Fruit fly (Drosophila melanogaster) whole organism, embryonic: ENCODE results near the gene ppk24.
A peak's percentile ranks its signal among the peaks of the same experiment; 100 is the strongest.

Source experiments
- C15 ChIP-seq: fragments of 200-800 bp; sonication (Bioruptor generic); IDR thresholded peaks from 3 replicates; pipeline ENCODE4 v1.3.6; 2022; ENCODE audit warnings: missing biosample characterization, missing genetic modification characterization
- CG10462 ChIP-seq: fragments of 200-800 bp; sonication (Bioruptor generic); optimal IDR thresholded peaks from 2 replicates; lab custom pipeline; 2016; ENCODE audit warnings: missing biosample characterization, missing genetic modification characterization
- CG10979 ChIP-seq: fragments of 200-800 bp; sonication (Bioruptor generic); optimal IDR thresholded peaks from 2 replicates; lab custom pipeline; 2018; ENCODE audit warnings: missing biosample characterization, mild to moderate bottlenecking, missing genetic modification characterization, moderate library complexity
- CG11456 ChIP-seq: fragments of 200-800 bp; sonication (Bioruptor generic); IDR thresholded peaks from 3 replicates; pipeline ENCODE4 v1.3.6; 2022; ENCODE audit warnings: missing biosample characterization, missing genetic modification characterization
- CG12071 ChIP-seq: fragments of 200-800 bp; sonication (Bioruptor generic); optimal IDR thresholded peaks from 3 replicates; lab custom pipeline; 2018; ENCODE audit warnings: missing biosample characterization, mild to moderate bottlenecking, missing genetic modification characterization
- CG12659 ChIP-seq: fragments of 200-800 bp; sonication (Bioruptor generic); optimal IDR thresholded peaks from 3 replicates; lab custom pipeline; 2017; ENCODE audit warnings: mild to moderate bottlenecking, missing biosample characterization, missing genetic modification reagents, missing genetic modification characterization
- CG1529 ChIP-seq: fragments of 200-800 bp; sonication (Bioruptor generic); optimal IDR thresholded peaks from 3 replicates; lab custom pipeline; 2018; ENCODE audit warnings: missing biosample characterization, missing genetic modification characterization
- CG15514 ChIP-seq: fragments of 200-800 bp; sonication (Bioruptor generic); optimal IDR thresholded peaks from 3 replicates; lab custom pipeline; 2017; ENCODE audit warnings: missing biosample characterization, missing genetic modification characterization, mild to moderate bottlenecking, moderate library complexity, missing genetic modification reagents
- CG17912 ChIP-seq: fragments of 200-800 bp; sonication (Bioruptor generic); optimal IDR thresholded peaks from 2 replicates; lab custom pipeline; 2018; ENCODE audit warnings: missing biosample characterization, mild to moderate bottlenecking, missing genetic modification characterization
- CG30403 ChIP-seq: fragments of 200-800 bp; sonication (Bioruptor generic); optimal IDR thresholded peaks from 3 replicates; lab custom pipeline; 2016; ENCODE audit warnings: missing biosample characterization, missing genetic modification characterization
- CG33213 ChIP-seq: fragments of 200-800 bp; sonication (Bioruptor generic); optimal IDR thresholded peaks from 3 replicates; lab custom pipeline; 2016; ENCODE audit warnings: missing biosample characterization, missing genetic modification characterization
- CG4404 ChIP-seq: fragments of 200-800 bp; sonication (Bioruptor generic); IDR thresholded peaks from 2 replicates; pipeline ENCODE4 v1.3.6; 2022; ENCODE audit warnings: missing biosample characterization, missing genetic modification characterization
- CG7556 ChIP-seq: fragments of 200-800 bp; sonication (Bioruptor generic); optimal IDR thresholded peaks from 2 replicates; lab custom pipeline; 2017; ENCODE audit warnings: missing biosample characterization, mild to moderate bottlenecking, missing genetic modification characterization
- CG7745 ChIP-seq: fragments of 200-800 bp; sonication (Bioruptor generic); optimal IDR thresholded peaks from 2 replicates; lab custom pipeline; 2018; ENCODE audit warnings: missing biosample characterization, mild to moderate bottlenecking, missing genetic modification characterization, moderate library complexity
- CG8089 ChIP-seq: fragments of 200-800 bp; sonication (Bioruptor generic); optimal IDR thresholded peaks from 3 replicates; lab custom pipeline; 2016; ENCODE audit warnings: missing biosample characterization, missing genetic modification characterization
- CG8290 ChIP-seq, 3 experiments: fragments of 200-800 bp; sonication (Bioruptor generic); optimal IDR thresholded peaks; 2 replicates each; lab custom pipeline; 2016 to 2019; ENCODE audit warnings: missing biosample characterization in 3 of 3, missing genetic modification characterization in 3 of 3, mild to moderate bottlenecking in 2 of 3, moderate library complexity in 1 of 3
- CG9437 ChIP-seq: fragments of 200-800 bp; sonication (Bioruptor generic); optimal IDR thresholded peaks from 2 replicates; lab custom pipeline; 2018; ENCODE audit warnings: missing biosample characterization, mild to moderate bottlenecking, missing genetic modification characterization
- CkIIα-i1 ChIP-seq: fragments of 200-800 bp; sonication (Bioruptor generic); IDR thresholded peaks from 2 replicates; pipeline ENCODE4 v1.3.6; 2022; ENCODE audit warnings: missing biosample characterization, missing genetic modification characterization
- D ChIP-seq, 2 experiments: fragments of 200-800 bp in 1 of 2; fragments of >200 bp in 1 of 2; sonication (Bioruptor generic) in 1 of 2; optimal IDR thresholded peaks; 2 replicates in 1 of 2; 3 replicates in 1 of 2; lab custom pipeline; 2017; ENCODE audit warnings: mild to moderate bottlenecking in 1 of 2, missing biosample characterization in 1 of 2, missing genetic modification characterization in 1 of 2, missing genetic modification reagents in 1 of 2
- Lpt ChIP-seq: fragments of >200 bp; optimal IDR thresholded peaks from 2 replicates; lab custom pipeline; 2018; ENCODE audit warnings: missing biosample characterization, missing genetic modification characterization
- MESR4 ChIP-seq: fragments of 200-800 bp; sonication (Bioruptor generic); optimal IDR thresholded peaks from 2 replicates; lab custom pipeline; 2018; ENCODE audit warnings: missing biosample characterization, mild to moderate bottlenecking, missing genetic modification characterization, moderate library complexity
- NK7.1 ChIP-seq: fragments of 200-800 bp; sonication (Bioruptor generic); optimal IDR thresholded peaks from 3 replicates; lab custom pipeline; 2016; ENCODE audit warnings: missing biosample characterization, missing genetic modification characterization
- Rfx ChIP-seq: fragments of 200-800 bp; sonication (Bioruptor generic); IDR thresholded peaks from 2 replicates; pipeline ENCODE4 v1.3.6; 2022; ENCODE audit warnings: missing biosample characterization, missing genetic modification characterization
- Side ChIP-seq: fragments of 200-800 bp; sonication (Bioruptor generic); optimal IDR thresholded peaks from 2 replicates; lab custom pipeline; 2016; ENCODE audit warnings: missing biosample characterization, missing genetic modification characterization
- Xbp1 ChIP-seq: fragments of 200-800 bp; sonication (Bioruptor generic); optimal IDR thresholded peaks from 3 replicates; lab custom pipeline; 2016; ENCODE audit warnings: missing biosample characterization, mild to moderate bottlenecking, missing genetic modification characterization
- Xrp1 ChIP-seq: fragments of 200-800 bp; sonication (Bioruptor generic); IDR thresholded peaks from 2 replicates; pipeline ENCODE4 v1.3.6; 2022; ENCODE audit warnings: missing biosample characterization, missing genetic modification characterization
- az2 ChIP-seq: fragments of 200-800 bp; sonication (Bioruptor generic); optimal IDR thresholded peaks from 3 replicates; lab custom pipeline; 2016; ENCODE audit warnings: missing biosample characterization, missing genetic modification characterization
- bigmax ChIP-seq: fragments of 200-800 bp; sonication (Bioruptor generic); optimal IDR thresholded peaks from 2 replicates; lab custom pipeline; 2018; ENCODE audit warnings: missing biosample characterization, mild to moderate bottlenecking, missing genetic modification characterization
- chif ChIP-seq, 2 experiments: fragments of 200-800 bp; sonication (Bioruptor generic); optimal IDR thresholded peaks; 3 replicates each; lab custom pipeline; 2016; ENCODE audit warnings: missing biosample characterization in 2 of 2, missing genetic modification characterization in 2 of 2
- corto ChIP-seq: fragments of 200-800 bp; sonication (Bioruptor generic); optimal IDR thresholded peaks from 2 replicates; lab custom pipeline; 2016; ENCODE audit warnings: missing biosample characterization, mild to moderate bottlenecking, missing genetic modification characterization, moderate library complexity
- dati ChIP-seq: fragments of 200-800 bp; sonication (Bioruptor generic); IDR thresholded peaks from 2 replicates; pipeline ENCODE4 v1.3.6; 2022; ENCODE audit warnings: missing biosample characterization, missing genetic modification characterization
- dpn ChIP-seq, 2 experiments: fragments of 200-800 bp; sonication (Bioruptor generic); optimal IDR thresholded peaks; 3 replicates each; lab custom pipeline; 2016; ENCODE audit warnings: missing biosample characterization in 2 of 2, missing genetic modification characterization in 2 of 2
- ems ChIP-seq: fragments of 200-800 bp; sonication (Bioruptor generic); optimal IDR thresholded peaks from 3 replicates; lab custom pipeline; 2016; ENCODE audit warnings: missing biosample characterization, missing genetic modification characterization
- ewg ChIP-seq: fragments of 200-800 bp; sonication (Bioruptor generic); optimal IDR thresholded peaks from 3 replicates; lab custom pipeline; 2017; ENCODE audit warnings: mild to moderate bottlenecking, missing biosample characterization, missing genetic modification reagents, missing genetic modification characterization
- fru ChIP-seq: fragments of >200 bp; optimal IDR thresholded peaks from 2 replicates; lab custom pipeline; 2017
- gcm ChIP-seq: fragments of 200-800 bp; sonication (Bioruptor generic); optimal IDR thresholded peaks from 2 replicates; lab custom pipeline; 2019; ENCODE audit warnings: missing biosample characterization, mild to moderate bottlenecking, missing genetic modification characterization, moderate library complexity
- hbn ChIP-seq: fragments of 200-800 bp; sonication (Bioruptor generic); IDR thresholded peaks from 2 replicates; pipeline ENCODE4 v1.3.6; 2022; ENCODE audit warnings: missing biosample characterization, missing genetic modification characterization; ENCODE audit not compliant: partially characterized antibody
- lbe ChIP-seq: fragments of 200-800 bp; sonication (Bioruptor generic); optimal IDR thresholded peaks from 2 replicates; lab custom pipeline; 2016; ENCODE audit warnings: missing biosample characterization, mild to moderate bottlenecking, missing genetic modification characterization
- mld ChIP-seq: fragments of 200-800 bp; sonication (Bioruptor generic); IDR thresholded peaks from 3 replicates; pipeline ENCODE4 v1.3.6; 2022; ENCODE audit warnings: missing biosample characterization, missing genetic modification characterization; ENCODE audit not compliant: partially characterized antibody
- nerfin-1 ChIP-seq: fragments of 200-800 bp; sonication (Bioruptor generic); optimal IDR thresholded peaks from 3 replicates; lab custom pipeline; 2019; ENCODE audit warnings: missing biosample characterization, mild to moderate bottlenecking, missing genetic modification characterization, moderate library complexity
- otp ChIP-seq: fragments of 200-800 bp; sonication (Bioruptor generic); IDR thresholded peaks from 3 replicates; pipeline ENCODE4, ENCODE4 v1.3.6; 2022; ENCODE audit warnings: missing biosample characterization, missing genetic modification characterization
- peb ChIP-seq: fragments of 200-800 bp; sonication (Bioruptor generic); IDR thresholded peaks from 2 replicates; pipeline ENCODE4 v1.3.6; 2022; ENCODE audit warnings: missing biosample characterization, missing genetic modification characterization
- pfk ChIP-seq: fragments of 200-800 bp; sonication (Bioruptor generic); optimal IDR thresholded peaks from 2 replicates; lab custom pipeline; 2018; ENCODE audit warnings: missing biosample characterization, mild to moderate bottlenecking, missing genetic modification characterization, moderate library complexity
- prd ChIP-seq, 3 experiments: fragments of >200 bp in 2 of 3; fragments of 200-800 bp in 1 of 3; sonication (Bioruptor generic) in 1 of 3; optimal IDR thresholded peaks in 2 of 3; IDR thresholded peaks in 1 of 3; 2 replicates in 2 of 3; 3 replicates in 1 of 3; pipeline versions ENCODE4 v1.3.6 to Lab custom; 2017 to 2022; ENCODE audit warnings: missing biosample characterization in 1 of 3, missing genetic modification characterization in 1 of 3
- sd ChIP-seq: fragments of 200-800 bp; sonication (Bioruptor generic); optimal IDR thresholded peaks from 3 replicates; lab custom pipeline; 2018; ENCODE audit warnings: missing biosample characterization, mild to moderate bottlenecking, missing genetic modification characterization, moderate library complexity
- slbo ChIP-seq: fragments of 200-800 bp; sonication (Bioruptor generic); IDR thresholded peaks from 2 replicates; pipeline ENCODE4 v1.3.6; 2022; ENCODE audit warnings: missing biosample characterization, missing genetic modification characterization
- stc ChIP-seq: fragments of 200-800 bp; sonication (Bioruptor generic); IDR thresholded peaks from 2 replicates; pipeline ENCODE4 v1.3.6; 2022; ENCODE audit warnings: missing biosample characterization, missing genetic modification characterization
- zen ChIP-seq: fragments of 200-800 bp; sonication (Bioruptor generic); optimal IDR thresholded peaks from 3 replicates; lab custom pipeline; 2018; ENCODE audit warnings: missing biosample characterization, mild to moderate bottlenecking, missing genetic modification characterization, moderate library complexity

ppk24 gene

DNA sequence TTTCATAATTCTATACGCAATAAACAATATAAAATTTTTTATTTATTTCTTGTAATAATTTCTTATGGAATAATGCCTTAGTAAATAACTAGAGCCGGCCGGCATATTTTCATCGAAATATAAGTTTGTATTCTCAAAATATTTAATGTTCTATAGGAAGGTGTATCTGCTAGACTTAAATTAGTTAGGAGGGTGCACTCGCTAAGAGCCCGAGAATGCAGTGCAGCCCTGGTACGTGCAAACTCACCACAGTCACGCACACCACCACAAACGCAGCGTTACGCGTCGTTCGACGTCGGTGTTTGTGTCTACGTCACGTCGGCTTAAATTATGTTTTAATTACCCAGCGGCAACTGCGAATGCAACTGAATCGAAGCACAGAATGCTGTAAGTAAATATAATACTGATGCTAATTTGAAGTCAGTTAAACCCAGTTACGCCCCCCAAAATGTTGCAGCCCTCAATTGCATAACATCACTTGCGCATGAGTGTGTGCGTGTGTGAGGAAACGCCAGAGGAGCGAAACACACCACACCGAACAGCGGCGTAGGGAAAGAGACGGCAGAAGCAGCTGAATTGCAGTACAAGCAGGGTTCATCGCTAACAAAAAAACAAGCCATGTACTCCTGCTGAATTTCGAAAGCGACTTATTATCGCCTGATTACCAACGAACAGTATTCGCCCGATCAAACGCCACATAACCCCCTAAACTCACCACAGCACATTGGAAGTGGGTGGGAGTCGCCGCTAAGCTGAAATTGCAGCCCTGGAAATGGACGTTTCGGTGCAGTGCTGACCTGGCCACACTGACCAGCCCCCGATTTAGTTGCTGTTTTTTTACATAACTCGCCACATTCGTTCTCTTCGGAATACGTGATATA, 44.8 kb upstream of the ppk24 start, which contains the start of gene CG12054:
TSS of gene CG12054 (plus strand) at position 247 of the 881 bp plus-strand sequence.
- TF ChIP-seq bigmax, result peak; percentile 85
- peak; percentile 59 for TF ChIP-seq sd (tag; lab: Kevin White, UChicago)
- peak; percentile 90 for TF ChIP-seq CG9437 (GFP tag; lab: Kevin White, UChicago)
- TF ChIP-seq chif (GFP tag; optimal IDR thresholded peaks at IDR 0.05; lab: Kevin White, UChicago), result no peak
- TF ChIP-seq pfk (GFP tag; lab: Kevin White, UChicago), result no peak
- TF ChIP-seq mld (GFP tag; lab: Robert Waterston, UW), result no peak
- TF ChIP-seq peb (GFP tag; lab: Robert Waterston, UW), result no peak
- no peak for TF ChIP-seq CG8089
- TF ChIP-seq CG33213 (GFP tag; lab: Kevin White, UChicago), result peak; percentile 26
- TF ChIP-seq CG4404, result no peak
- TF ChIP-seq prd (optimal IDR thresholded peaks at IDR 0.05; lab: Kevin White, UChicago), result no peak
- no peak for TF ChIP-seq prd (GFP tag; IDR thresholded peaks at IDR 0.05; lab: Robert Waterston, UW)
- TF ChIP-seq CG10462 (GFP tag; lab: Kevin White, UChicago), result no peak
- no peak for TF ChIP-seq CG30403 (GFP tag; lab: Kevin White, UChicago)
- TF ChIP-seq Lpt (GFP tag; lab: Kevin White, UChicago), result no peak
- no peak for TF ChIP-seq hbn (GFP tag; lab: Robert Waterston, UW)
- no peak for TF ChIP-seq CG10979 (tag; lab: Kevin White, UChicago)
- no peak for TF ChIP-seq slbo (GFP tag; lab: Robert Waterston, UW)
- no peak for TF ChIP-seq D (optimal IDR thresholded peaks at IDR 0.05; lab: Kevin White, UChicago)
- TF ChIP-seq D (GFP tag; optimal IDR thresholded peaks at IDR 0.05; lab: Kevin White, UChicago), result no peak
- peak; percentile 32 for TF ChIP-seq CG12659 (GFP tag; lab: Kevin White, UChicago)
- no peak for TF ChIP-seq corto (GFP tag; lab: Kevin White, UChicago)
- TF ChIP-seq dpn (GFP tag; optimal IDR thresholded peaks at IDR 0.05; lab: Kevin White, UChicago), result peak in 1 of 2 experiments; percentile 0
- peak; percentile 59 for TF ChIP-seq CG15514 (GFP tag; lab: Kevin White, UChicago)
- no peak for TF ChIP-seq CG7745
- no peak for TF ChIP-seq otp
- TF ChIP-seq MESR4, result peak; percentile 100
- peak; percentile 20 for TF ChIP-seq lbe (GFP tag; lab: Kevin White, UChicago)
- peak; percentile 56 for TF ChIP-seq nerfin-1
- TF ChIP-seq gcm (GFP tag; lab: Kevin White, UChicago), result no peak
- no peak for TF ChIP-seq CkIIα-i1 (GFP tag; lab: Robert Waterston, UW)
- TF ChIP-seq NK7.1 (GFP tag; lab: Kevin White, UChicago), result no peak
- peak; percentile 34 for TF ChIP-seq zen (tag; lab: Kevin White, UChicago)
- TF ChIP-seq dati (GFP tag; lab: Robert Waterston, UW), result no peak
- no peak for TF ChIP-seq Rfx (GFP tag; lab: Robert Waterston, UW)
- no peak for TF ChIP-seq CG8290 (GFP tag; optimal IDR thresholded peaks at IDR 0.05; lab: Kevin White, UChicago)
- TF ChIP-seq CG8290 (tag; optimal IDR thresholded peaks at IDR 0.05; lab: Kevin White, UChicago), result peak; percentile 5 to 59
- no peak for TF ChIP-seq CG7556 (GFP tag; lab: Kevin White, UChicago)
- TF ChIP-seq Side (GFP tag; lab: Kevin White, UChicago), result peak; percentile 5
- TF ChIP-seq Xrp1, result no peak
- TF ChIP-seq fru (lab: Kevin White, UChicago), result no peak
- no peak for TF ChIP-seq ems (GFP tag; lab: Kevin White, UChicago)
- no peak for TF ChIP-seq CG12071
- TF ChIP-seq az2 (GFP tag; lab: Kevin White, UChicago), result no peak
- TF ChIP-seq ewg (GFP tag; lab: Kevin White, UChicago), result peak; percentile 71
- TF ChIP-seq C15, result no peak
- TF ChIP-seq CG11456 (GFP tag; lab: Robert Waterston, UW), result no peak
- TF ChIP-seq CG1529 (GFP tag; lab: Kevin White, UChicago), result no peak
- no peak for TF ChIP-seq stc (GFP tag; lab: Robert Waterston, UW)
- TF ChIP-seq Xbp1, result peak; percentile 10
- TF ChIP-seq CG17912, result no peak
